Worm (Caenorhabditis elegans) whole organism, L3 larva: ENCODE data around the gene btb-2.

Experiments
- R02D3.7 ChIP-seq: fragments of 150-350 bp; optimal IDR thresholded peaks from 2 replicates; lab custom pipeline; 2014; ENCODE audit warnings: missing biosample characterization, missing genetic modification characterization
- ZK546.5 ChIP-seq: sonication (generic microtip); optimal IDR thresholded peaks from 2 replicates; lab custom pipeline; 2017; ENCODE audit warnings: missing biosample characterization, missing genetic modification characterization
- aly-2 ChIP-seq: fragments of 150-350 bp; optimal IDR thresholded peaks from 2 replicates; lab custom pipeline; 2014; ENCODE audit warnings: missing biosample characterization, missing genetic modification characterization
- ama-1 ChIP-seq: fragments of 150-350 bp; optimal IDR thresholded peaks from 2 replicates; lab custom pipeline; 2018
- ceh-16 ChIP-seq: sonication (generic microtip); optimal IDR thresholded peaks from 2 replicates; lab custom pipeline; 2017; ENCODE audit warnings: missing biosample characterization, missing genetic modification characterization
- daf-12 ChIP-seq: fragments of 150-350 bp; optimal IDR thresholded peaks from 2 replicates; lab custom pipeline; 2014; ENCODE audit warnings: missing biosample characterization, missing genetic modification reagents, missing genetic modification characterization
- egl-5 ChIP-seq: fragments of 150-350 bp; optimal IDR thresholded peaks from 2 replicates; lab custom pipeline; 2017; ENCODE audit warnings: missing biosample characterization, missing genetic modification reagents, missing genetic modification characterization, inconsistent platforms
- elt-1 ChIP-seq: fragments of 150-350 bp; optimal IDR thresholded peaks from 2 replicates; lab custom pipeline; 2014; ENCODE audit warnings: missing biosample characterization, missing genetic modification characterization
- elt-2 ChIP-seq: sonication (generic microtip); optimal IDR thresholded peaks from 2 replicates; lab custom pipeline; 2016; ENCODE audit warnings: missing genetic modification reagents, mild to moderate bottlenecking, missing genetic modification characterization, missing compliant biosample characterization
- elt-3 ChIP-seq, 3 experiments: fragments of 150-350 bp in 1 of 3; sonication (generic microtip) in 2 of 3; optimal IDR thresholded peaks; 2 replicates in 2 of 3; 4 replicates in 1 of 3; lab custom pipeline; 2014 to 2017; ENCODE audit warnings: missing biosample characterization in 3 of 3, missing genetic modification characterization in 3 of 3
- fkh-10 ChIP-seq: sonication (generic microtip); optimal IDR thresholded peaks from 2 replicates; lab custom pipeline; 2017; ENCODE audit warnings: missing biosample characterization, missing genetic modification reagents, missing genetic modification characterization
- fkh-2 ChIP-seq: fragments of 150-350 bp; optimal IDR thresholded peaks from 2 replicates; lab custom pipeline; 2014; ENCODE audit warnings: missing biosample characterization, missing genetic modification reagents, missing genetic modification characterization
- fos-1 ChIP-seq: fragments of 150-350 bp; optimal IDR thresholded peaks from 2 replicates; lab custom pipeline; 2014; ENCODE audit warnings: missing biosample characterization, missing genetic modification characterization
- hmg-11 ChIP-seq: sonication (generic microtip); optimal IDR thresholded peaks from 2 replicates; lab custom pipeline; 2016; ENCODE audit warnings: missing genetic modification characterization, missing compliant biosample characterization
- lin-15B ChIP-seq: fragments of 150-350 bp; optimal IDR thresholded peaks from 2 replicates; lab custom pipeline; 2014; ENCODE audit warnings: missing biosample characterization, missing genetic modification characterization
- lin-39 ChIP-seq: fragments of 150-350 bp; optimal IDR thresholded peaks from 2 replicates; lab custom pipeline; 2018; ENCODE audit warnings: missing biosample characterization, missing genetic modification reagents, missing genetic modification characterization
- lsy-12 ChIP-seq: sonication (generic microtip); optimal IDR thresholded peaks from 2 replicates; lab custom pipeline; 2016; ENCODE audit warnings: mild to moderate bottlenecking, missing genetic modification characterization, missing compliant biosample characterization
- mdl-1 ChIP-seq: fragments of 150-350 bp; optimal IDR thresholded peaks from 2 replicates; lab custom pipeline; 2014; ENCODE audit warnings: missing biosample characterization, missing genetic modification characterization
- mml-1 ChIP-seq: fragments of 150-350 bp; sonication (generic microtip); optimal IDR thresholded peaks from 3 replicates; lab custom pipeline; 2014; ENCODE audit warnings: missing biosample characterization, missing genetic modification characterization
- nfya-1 ChIP-seq: sonication (generic microtip); optimal IDR thresholded peaks from 2 replicates; lab custom pipeline; 2017; ENCODE audit warnings: missing genetic modification characterization, mild to moderate bottlenecking, missing compliant biosample characterization, antibody characterized with exemption, moderate library complexity; ENCODE audit not compliant: insufficient read depth
- nhr-23 ChIP-seq: fragments of 150-350 bp; optimal IDR thresholded peaks from 2 replicates; lab custom pipeline; 2014; ENCODE audit warnings: missing biosample characterization, missing genetic modification reagents, missing genetic modification characterization
- nhr-237 ChIP-seq: fragments of 150-350 bp; optimal IDR thresholded peaks from 2 replicates; lab custom pipeline; 2014; ENCODE audit warnings: missing biosample characterization, missing genetic modification characterization
- nhr-25 ChIP-seq: sonication (generic microtip); optimal IDR thresholded peaks from 2 replicates; lab custom pipeline; 2017; ENCODE audit warnings: missing biosample characterization, missing genetic modification characterization
- nhr-43 ChIP-seq: sonication (generic microtip); optimal IDR thresholded peaks from 2 replicates; lab custom pipeline; 2016; ENCODE audit warnings: mild to moderate bottlenecking, missing genetic modification characterization, missing compliant biosample characterization; ENCODE audit not compliant: poor library complexity, severe bottlenecking
- nhr-67 ChIP-seq: fragments of 150-350 bp; optimal IDR thresholded peaks from 2 replicates; lab custom pipeline; 2014; ENCODE audit warnings: missing biosample characterization, missing genetic modification characterization
- nhr-76 ChIP-seq: fragments of 150-350 bp; sonication (generic microtip); optimal IDR thresholded peaks from 5 replicates; lab custom pipeline; 2014; ENCODE audit warnings: missing biosample characterization, missing genetic modification characterization
- pha-4 ChIP-seq: fragments of 150-350 bp; optimal IDR thresholded peaks from 2 replicates; lab custom pipeline; 2014; ENCODE audit warnings: missing biosample characterization, missing genetic modification reagents, missing genetic modification characterization
- pqm-1 ChIP-seq: fragments of 150-350 bp; optimal IDR thresholded peaks from 2 replicates; lab custom pipeline; 2017; ENCODE audit warnings: missing biosample characterization, missing genetic modification characterization, inconsistent platforms
- skn-1 ChIP-seq: fragments of 150-350 bp; optimal IDR thresholded peaks from 2 replicates; lab custom pipeline; 2014; ENCODE audit warnings: missing biosample characterization, missing genetic modification characterization
- snpc-4 ChIP-seq: fragments of 150-350 bp; optimal IDR thresholded peaks from 2 replicates; lab custom pipeline; 2014; ENCODE audit warnings: missing biosample characterization, missing genetic modification characterization
- tbx-2 ChIP-seq: sonication (generic microtip); optimal IDR thresholded peaks from 2 replicates; lab custom pipeline; 2016; ENCODE audit warnings: mild to moderate bottlenecking, missing genetic modification characterization, missing compliant biosample characterization
- unc-39 ChIP-seq: sonication (generic microtip); optimal IDR thresholded peaks from 4 replicates; lab custom pipeline; 2017; ENCODE audit warnings: missing biosample characterization, missing genetic modification characterization
- unc-62 ChIP-seq: fragments of 150-350 bp; sonication (generic microtip); optimal IDR thresholded peaks from 4 replicates; lab custom pipeline; 2014; ENCODE audit warnings: missing biosample characterization, missing genetic modification reagents, missing genetic modification characterization
- zag-1 ChIP-seq: fragments of 150-350 bp; optimal IDR thresholded peaks from 2 replicates; lab custom pipeline; 2014; ENCODE audit warnings: missing biosample characterization, missing genetic modification characterization
- ztf-4 ChIP-seq: fragments of 150-350 bp; optimal IDR thresholded peaks from 2 replicates; lab custom pipeline; 2014; ENCODE audit warnings: missing biosample characterization, missing genetic modification characterization

The btb-2 gene

DNA sequence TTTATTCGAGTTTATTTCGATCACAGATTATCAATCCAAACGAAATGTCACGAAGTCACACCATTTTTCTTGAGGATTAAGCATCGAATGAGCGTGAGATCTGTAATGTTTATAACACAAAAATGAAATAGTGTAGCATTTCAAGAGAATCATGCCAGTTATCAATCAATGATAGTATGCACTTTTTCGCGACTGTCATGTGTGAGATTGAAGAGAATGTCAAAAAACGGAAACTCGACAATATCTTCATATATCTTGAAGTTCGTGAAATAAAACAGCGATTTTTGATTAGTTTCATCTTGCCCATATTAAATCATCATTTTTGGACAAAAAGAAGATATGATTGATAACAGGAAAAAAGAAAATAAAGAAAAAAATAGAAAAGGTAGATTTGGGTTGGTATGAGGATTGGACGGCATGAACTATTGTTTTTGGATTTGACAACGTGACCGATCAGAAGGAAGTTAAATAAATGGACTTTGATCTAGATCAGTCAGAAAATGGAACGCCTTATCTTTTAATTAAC is 22.6 kb upstream of the btb-2 start:
- TF ChIP-seq aly-2 (tag; lab: Kevin White, UChicago): no peak
- peak; percentile 42 for TF ChIP-seq nhr-43
- TF ChIP-seq egl-5 (tag; lab: Kevin White, UChicago): no peak
- TF ChIP-seq nhr-23: peak; percentile 44
- peak; percentile 2 for TF ChIP-seq nhr-25 (tag; lab: Kevin White, UChicago)
- TF ChIP-seq nfya-1 (tag; lab: Kevin White, UChicago): no peak
- no peak for TF ChIP-seq mml-1 (tag; lab: Kevin White, UChicago)

ce11 chrII:6380866-6381265 is 20.9 kb upstream of the btb-2 start, which contains the start of gene F58F12.12:
Gene F58F12.12, plus strand, starts transcription at chrII:6381166.
- no peak for TF ChIP-seq ceh-16 (tag; lab: Kevin White, UChicago)
- no peak for TF ChIP-seq tbx-2 (tag; lab: Kevin White, UChicago)
- TF ChIP-seq lin-15B (tag; lab: Kevin White, UChicago): no peak
- TF ChIP-seq, all 47 proteins: peak for 0

- TF ChIP-seq elt-3 (tag; optimal IDR thresholded peaks at IDR 0.05; lab: Kevin White, UChicago): no peak
- peak; percentile 8 for TF ChIP-seq pqm-1
- peak; percentile 80 for TF ChIP-seq pha-4 (tag; lab: Kevin White, UChicago)
- no peak for TF ChIP-seq fos-1 (tag; lab: Kevin White, UChicago)
- no peak for TF ChIP-seq lsy-12
- TF ChIP-seq elt-2 (tag; lab: Kevin White, UChicago): peak; percentile 20
- peak; percentile 94 for TF ChIP-seq lin-15B (tag; lab: Kevin White, UChicago)
- TF ChIP-seq ama-1 (lab: Kevin White, UChicago): no peak
- TF ChIP-seq nhr-23: peak; percentile 56
- TF ChIP-seq nhr-43: peak; percentile 70
- TF ChIP-seq R02D3.7 (tag; lab: Kevin White, UChicago): no peak
- TF ChIP-seq daf-12 (tag; lab: Kevin White, UChicago): no peak
- TF ChIP-seq fkh-2: no peak
- peak; percentile 56 for TF ChIP-seq hmg-11
- TF ChIP-seq skn-1 (tag; lab: Kevin White, UChicago): no peak
- peak; percentile 11 for TF ChIP-seq lin-39
- TF ChIP-seq ztf-4 (tag; lab: Kevin White, UChicago): no peak
- peak; percentile 46 for TF ChIP-seq egl-5 (tag; lab: Kevin White, UChicago)
- peak; percentile 72 for TF ChIP-seq nfya-1 (tag; lab: Kevin White, UChicago)
- TF ChIP-seq nhr-25 (tag; lab: Kevin White, UChicago): peak; percentile 57
- peak; percentile 87 for TF ChIP-seq snpc-4 (tag; lab: Kevin White, UChicago)
- no peak for TF ChIP-seq zag-1
- TF ChIP-seq elt-1: no peak
Measured at ce11 chrII:6383183-6383695, 18.5 kb upstream of the btb-2 start, which contains the start of gene F58F12.1. Gene F58F12.1, plus strand, starts transcription at chrII:6383645.

- no peak for TF ChIP-seq mml-1 (tag; lab: Kevin White, UChicago)
- no peak for TF ChIP-seq ceh-16 (tag; lab: Kevin White, UChicago)
- no peak for TF ChIP-seq hmg-11
- TF ChIP-seq unc-62 (GFP tag; lab: Kevin White, UChicago): no peak
- no peak for TF ChIP-seq elt-1
- TF ChIP-seq fkh-10 (GFP tag; lab: Kevin White, UChicago): no peak
- no peak for TF ChIP-seq lin-15B (tag; lab: Kevin White, UChicago)
- TF ChIP-seq fkh-2: no peak
- TF ChIP-seq nhr-67 (tag; lab: Kevin White, UChicago): no peak
- no peak for TF ChIP-seq pha-4 (tag; lab: Kevin White, UChicago)
- TF ChIP-seq mdl-1: no peak
- TF ChIP-seq nhr-237 (tag; lab: Kevin White, UChicago): no peak
- TF ChIP-seq elt-3 (tag; optimal IDR thresholded peaks at IDR 0.05; lab: Kevin White, UChicago): no peak
- TF ChIP-seq unc-39 (tag; lab: Kevin White, UChicago): no peak
Measured at ce11 chrII:6386467-6386866, 15.3 kb upstream of the btb-2 start, which contains the start of gene F58F12.4. Gene F58F12.4, plus strand, starts transcription at chrII:6386767.

ce11 chrII:6387937-6388336 is 13.8 kb upstream of the btb-2 start, which contains the start of gene F58F12.2:
Gene F58F12.2, minus strand, starts transcription at chrII:6388037.
- TF ChIP-seq elt-3 (tag; optimal IDR thresholded peaks at IDR 0.05; lab: Kevin White, UChicago) (no peak), fkh-10 (GFP tag; lab: Kevin White, UChicago) (no peak), ZK546.5 (tag; lab: Kevin White, UChicago) (no peak), mml-1 (tag; lab: Kevin White, UChicago) (no peak), nhr-237 (tag; lab: Kevin White, UChicago) (no peak), nhr-76 (no peak), nhr-23 (no peak), daf-12 (tag; lab: Kevin White, UChicago) (no peak), hmg-11 (no peak), egl-5 (tag; lab: Kevin White, UChicago) (no peak), aly-2 (tag; lab: Kevin White, UChicago) (no peak), snpc-4 (tag; lab: Kevin White, UChicago) (no peak)
